Worm (Caenorhabditis elegans): ENCODE measurements around the gene nmr-2.

DNA sequence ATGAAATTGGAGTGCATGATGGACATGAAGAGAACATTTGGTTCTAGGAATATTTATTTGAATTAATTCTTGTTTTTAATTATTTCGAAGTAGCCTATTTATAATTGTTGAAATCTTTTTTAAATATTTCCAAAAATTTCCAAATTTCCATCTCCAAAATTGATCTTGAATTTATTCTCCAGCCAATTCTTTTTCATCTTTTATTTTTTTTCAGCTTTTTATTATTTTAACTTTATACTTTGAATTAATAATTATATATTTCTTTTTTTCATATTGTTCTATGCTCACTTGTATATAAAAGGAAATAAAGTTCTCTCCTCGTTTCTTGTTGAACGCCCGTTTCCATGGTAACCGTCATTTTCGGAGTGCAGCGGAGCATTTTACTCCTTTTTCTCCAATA, 31.5 kb downstream of the nmr-2 start, which contains the start of gene xbx-1:
- TF ChIP-seq dao-5 (tag; optimal IDR thresholded peaks at IDR 0.05) (no peak), him-1 (tag; optimal IDR thresholded peaks at IDR 0.05) (no peak), W03F9.2 (tag; optimal IDR thresholded peaks at IDR 0.05) (no peak)
